Fruit fly (Drosophila melanogaster) whole organism: ENCODE data around the gene CG34334.

Experiments used
- CG8478 ChIP-seq: fragments of >200 bp; optimal IDR thresholded peaks from 2 replicates; lab custom pipeline; 2018; ENCODE audit warnings: inconsistent platforms
- Dll ChIP-seq: fragments of >200 bp; optimal IDR thresholded peaks from 2 replicates; lab custom pipeline; 2017
- EcR ChIP-seq, 2 experiments: fragments of >200 bp; optimal IDR thresholded peaks; 2 replicates each; lab custom pipeline; 2017; ENCODE audit warnings: missing biosample characterization in 2 of 2, missing genetic modification characterization in 2 of 2, missing genetic modification reagents in 2 of 2
- pan ChIP-seq: fragments of >200 bp; optimal IDR thresholded peaks from 2 replicates; lab custom pipeline; 2017
- psq ChIP-seq: fragments of >200 bp; optimal IDR thresholded peaks from 2 replicates; lab custom pipeline; 2017
- usp ChIP-seq: fragments of >200 bp; optimal IDR thresholded peaks from 2 replicates; lab custom pipeline; 2017; ENCODE audit warnings: missing biosample characterization, missing genetic modification characterization, mixed read lengths

DNA sequence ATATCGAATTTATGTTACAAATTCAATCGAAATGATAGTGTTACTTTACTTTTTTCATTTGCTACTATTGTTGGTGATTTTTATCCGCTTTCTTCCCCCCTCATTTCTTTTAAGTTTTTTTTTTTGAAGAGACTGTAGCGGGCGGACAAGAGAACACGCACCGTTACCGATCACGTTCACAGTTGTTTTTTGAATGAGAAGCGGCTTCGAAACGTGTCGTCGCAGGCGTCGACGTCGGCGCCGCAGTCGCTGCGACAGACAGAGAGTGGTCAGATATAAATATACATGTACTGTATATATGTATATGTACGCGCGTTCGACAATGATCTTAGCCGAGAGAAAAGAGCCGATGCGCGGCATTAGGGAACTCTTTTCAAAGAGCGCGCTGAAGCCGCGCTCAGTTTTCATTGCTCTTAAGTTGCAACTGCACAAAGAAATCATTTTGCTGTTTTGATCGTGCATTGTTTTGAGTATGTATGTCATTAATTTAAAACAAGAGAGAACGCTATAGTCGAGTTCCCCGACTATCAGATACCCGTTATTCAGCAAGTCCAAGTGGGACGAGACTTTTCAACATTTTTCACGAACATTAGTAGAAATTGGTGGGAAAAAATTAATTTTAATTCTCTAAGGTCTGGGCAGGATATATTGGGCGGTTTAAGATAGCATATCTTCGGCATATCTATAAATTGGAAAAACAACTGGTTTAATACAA lies 17.5 kb upstream of the CG34334 start, which contains the start of gene fog:
- no peak for TF ChIP-seq Dll (lab: Kevin White, UChicago)
- no peak for TF ChIP-seq pan (lab: Kevin White, UChicago)
- TF ChIP-seq usp: no peak
- no peak for TF ChIP-seq EcR (GFP tag; optimal IDR thresholded peaks at IDR 0.05; lab: Kevin White, UChicago)
- TF ChIP-seq CG8478 (lab: Kevin White, UChicago): no peak
- TF ChIP-seq psq (lab: Kevin White, UChicago): no peak
